Fruit fly (Drosophila melanogaster) ovary, adult (tissue): ENCODE data around the gene CG14711.

ENCODE experiments used
- CG17801 ChIP-seq: fragments of 200-800 bp; optimal IDR thresholded peaks from 2 replicates; lab custom pipeline; 2019; ENCODE audit warnings: missing biosample characterization, mild to moderate bottlenecking, missing genetic modification characterization, moderate library complexity; ENCODE audit not compliant: partially characterized antibody

CG14711 gene

DNA sequence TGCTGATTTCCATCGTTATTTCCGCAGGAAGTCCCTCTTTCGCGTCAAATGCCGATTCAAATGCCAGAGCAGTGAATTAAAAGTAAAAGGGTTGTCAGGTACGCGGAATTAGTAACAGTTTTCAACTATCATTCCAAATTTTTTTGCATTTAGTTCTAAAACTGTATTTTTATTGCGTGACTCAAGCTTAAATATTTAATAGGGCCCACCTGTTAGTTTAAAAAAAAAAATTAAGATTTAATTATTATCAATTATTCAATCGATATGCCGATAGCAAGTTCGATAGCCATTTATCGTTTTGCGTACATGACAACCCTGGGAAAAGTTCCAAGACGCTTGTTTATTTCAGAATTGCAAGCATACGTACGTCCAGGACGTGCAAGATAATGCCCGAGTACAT lies at the start of gene CG14711:
Gene CG14711, plus strand, starts transcription at position 315 of the 400 bp plus-strand sequence.
- peak; percentile 86 for TF ChIP-seq CG17801 (GFP tag; lab: Kevin White, UChicago)

dm6 chr3R:11578645-11579044 lies 44.5 kb upstream of the CG14711 start, which contains the start of the genes CG6790 and CG5342:
TSS of gene CG6790 (minus strand) at chr3R:11578745.
TSS of gene CG5342 (plus strand) at chr3R:11578826.
- TF ChIP-seq CG17801 (GFP tag; lab: Kevin White, UChicago) = no peak

dm6 chr3R:11581340-11582252 lies 41.5 kb upstream of the CG14711 start, which contains the start of gene wkd:
TSS of gene wkd (plus strand) at chr3R:11581576.
- TF ChIP-seq CG17801 (GFP tag; lab: Kevin White, UChicago) = peak; percentile 14

- peak; percentile 82 for TF ChIP-seq CG17801 (GFP tag; lab: Kevin White, UChicago)
These were observed 40.9 kb upstream of the CG14711 start for dm6 chr3R:11582253-11582589.

- peak; percentile 46 for TF ChIP-seq CG17801 (GFP tag; lab: Kevin White, UChicago)
These were observed 33.3 kb upstream of the CG14711 start, which contains the start of gene CG6791 for dm6 chr3R:11589764-11590358. TSS of gene CG6791 (minus strand) at chr3R:11590146.

DNA sequence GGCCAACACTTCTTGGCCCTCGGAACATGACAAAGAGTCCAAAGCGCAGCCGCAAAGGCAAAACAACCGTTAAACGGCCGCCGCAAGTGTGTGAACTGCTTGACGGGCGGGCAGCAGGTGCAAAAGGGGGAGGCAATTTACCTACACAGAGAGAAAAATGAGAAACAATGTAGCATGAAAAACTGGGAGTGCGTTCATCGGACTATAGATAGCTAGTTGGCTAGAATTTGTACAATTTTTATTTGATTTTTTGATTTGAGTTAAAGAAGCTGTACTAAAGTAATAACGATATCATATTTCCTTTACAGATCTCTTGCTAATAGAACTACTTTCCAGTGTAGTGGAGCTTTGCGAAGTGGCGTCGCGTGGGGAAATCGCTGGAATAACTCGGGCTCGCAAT lies 27.6 kb upstream of the CG14711 start:
- no peak for TF ChIP-seq CG17801 (GFP tag; lab: Kevin White, UChicago)

DNA sequence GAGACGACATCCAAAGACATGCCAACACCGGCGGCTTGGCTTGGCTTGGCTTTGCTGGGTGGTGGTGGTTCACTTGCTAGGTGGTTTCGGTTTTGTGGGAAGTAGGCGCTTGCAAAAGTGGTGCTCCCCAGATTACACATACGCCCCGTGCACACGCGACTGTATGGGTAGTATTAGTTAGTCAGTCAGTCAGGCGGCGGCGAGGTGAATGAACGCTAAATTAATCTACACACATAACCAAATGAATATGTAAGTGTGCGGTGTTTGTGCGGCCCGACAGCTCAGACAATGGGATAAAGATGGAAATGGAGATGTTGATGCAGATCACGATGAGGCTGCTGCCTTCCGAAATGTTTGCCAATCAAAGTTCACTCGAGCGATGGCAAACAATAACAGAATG lies 20.0 kb upstream of the CG14711 start:
- TF ChIP-seq CG17801 (GFP tag; lab: Kevin White, UChicago) = no peak

- TF ChIP-seq CG17801 (GFP tag; lab: Kevin White, UChicago) = peak; percentile 58
These were observed 18.3 kb upstream of the CG14711 start for dm6 chr3R:11604654-11605436.

DNA sequence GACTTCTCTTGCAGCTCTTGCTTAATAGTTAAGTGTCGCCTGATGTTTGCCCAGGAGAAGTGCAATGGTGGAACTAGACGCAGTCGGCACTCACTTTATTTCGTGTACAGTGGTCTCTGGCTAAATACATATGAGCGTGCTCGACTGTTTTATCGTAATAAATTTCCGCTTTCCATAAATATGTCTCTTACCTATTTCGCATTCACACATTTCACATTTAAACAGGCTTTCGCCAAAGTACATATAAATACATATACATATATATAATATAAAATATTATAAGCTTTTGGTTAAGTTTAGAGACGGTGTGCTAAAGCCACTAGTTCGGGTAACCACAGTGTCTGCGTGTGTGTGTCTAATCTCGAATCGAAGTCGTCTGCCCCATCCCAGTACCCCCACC lies 16.5 kb upstream of the CG14711 start:
- TF ChIP-seq CG17801 (GFP tag; lab: Kevin White, UChicago) = no peak

DNA sequence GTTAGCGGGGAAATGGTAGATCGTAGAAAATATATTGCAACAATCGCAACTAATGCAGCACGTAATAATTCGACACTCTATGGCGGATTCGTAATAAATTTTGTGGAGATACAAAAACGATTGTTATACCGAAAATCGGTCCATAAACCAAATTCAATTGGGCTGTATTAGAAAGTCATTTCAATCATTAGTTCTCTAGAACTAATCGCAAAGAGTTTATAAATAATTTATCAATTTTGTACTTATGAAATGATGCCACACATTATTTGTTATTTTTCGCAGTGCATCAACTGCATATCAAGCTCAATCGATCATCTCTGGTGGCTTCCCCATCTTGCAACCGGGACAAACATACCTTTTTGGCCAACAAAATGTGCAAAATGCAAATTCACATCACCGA lies 10.7 kb upstream of the CG14711 start:
- TF ChIP-seq CG17801 (GFP tag; lab: Kevin White, UChicago) = no peak

- no peak for TF ChIP-seq CG17801 (GFP tag; lab: Kevin White, UChicago)
These were observed 9.7 kb upstream of the CG14711 start for dm6 chr3R:11613252-11614036.

dm6 chr3R:11614107-11614506 lies 9.0 kb upstream of the CG14711 start:
- TF ChIP-seq CG17801 (GFP tag; lab: Kevin White, UChicago) = no peak

dm6 chr3R:11614507-11614906 lies 8.6 kb upstream of the CG14711 start:
- TF ChIP-seq CG17801 (GFP tag; lab: Kevin White, UChicago) = no peak

- TF ChIP-seq CG17801 (GFP tag; lab: Kevin White, UChicago) = no peak
These were observed 7.6 kb upstream of the CG14711 start for dm6 chr3R:11615415-11616104.
